Worm (Caenorhabditis elegans) whole organism, L1 larva: ENCODE results near the gene pyr-1.

Source experiments
- ces-1 ChIP-seq: fragments of 150-350 bp; optimal IDR thresholded peaks from 2 replicates; lab custom pipeline; 2014; ENCODE audit warnings: missing biosample characterization, missing genetic modification reagents, missing genetic modification characterization
- ztf-11 ChIP-seq, 2 experiments: sonication (generic microtip); optimal IDR thresholded peaks; 2 replicates each; lab custom pipeline; 2016 to 2017; ENCODE audit warnings: missing genetic modification characterization in 2 of 2, missing biosample characterization in 1 of 2, missing compliant biosample characterization in 1 of 2

DNA sequence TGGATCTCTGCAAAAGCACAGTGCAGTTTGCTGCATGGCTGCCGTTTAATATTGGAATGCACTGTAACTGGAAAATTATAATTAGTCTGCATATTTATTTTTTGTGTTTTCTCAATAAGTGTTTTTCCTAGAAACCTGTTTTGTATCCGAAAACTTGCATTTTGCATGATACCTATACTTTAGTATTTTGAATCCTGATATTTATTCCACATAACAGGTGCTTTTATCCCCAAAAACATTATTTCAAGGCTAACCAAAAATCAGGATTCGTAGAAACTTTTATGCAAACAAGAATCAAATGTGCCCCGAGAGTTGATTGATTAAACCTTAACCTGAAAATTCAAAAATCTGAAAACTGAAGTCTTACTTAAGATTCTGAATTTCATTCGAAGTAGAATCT is 40.3 kb upstream of the pyr-1 start:
- no peak for TF ChIP-seq ces-1 (GFP tag; lab: Kevin White, UChicago)
- TF ChIP-seq ztf-11 (tag; optimal IDR thresholded peaks at IDR 0.05; lab: Kevin White, UChicago) = no peak
